Fruit fly (Drosophila melanogaster) whole organism, adult: ENCODE measurements around the gene AIF.

ENCODE experiments used
- CG11617 ChIP-seq: fragments of 200-800 bp; sonication (Bioruptor generic); optimal IDR thresholded peaks from 2 replicates; lab custom pipeline; 2017; ENCODE audit warnings: mild to moderate bottlenecking, missing biosample characterization, missing genetic modification reagents, missing genetic modification characterization
- CG12768 ChIP-seq: fragments of 200-800 bp; sonication (Bioruptor generic); optimal IDR thresholded peaks from 2 replicates; lab custom pipeline; 2017; ENCODE audit warnings: missing biosample characterization, missing genetic modification characterization, mild to moderate bottlenecking, moderate library complexity, missing genetic modification reagents
- Clk ChIP-seq: fragments of 200-800 bp; sonication (Bioruptor generic); optimal IDR thresholded peaks from 2 replicates; lab custom pipeline; 2017; ENCODE audit warnings: missing biosample characterization, missing genetic modification characterization
- cnc ChIP-seq, 2 experiments: fragments of >200 bp; optimal IDR thresholded peaks; 2 replicates each; lab custom pipeline; 2017

dm6 chr2L:2200136-2201036 is 48.8 kb downstream of the AIF start:
- TF ChIP-seq cnc (optimal IDR thresholded peaks at IDR 0.05; lab: Kevin White, UChicago), result peak; percentile 51 to 63
- no peak for TF ChIP-seq CG11617 (GFP tag; lab: Kevin White, UChicago)
- TF ChIP-seq CG12768, result peak; percentile 59
- TF ChIP-seq Clk (GFP tag; lab: Kevin White, UChicago), result peak; percentile 14
